Worm (Caenorhabditis elegans) whole organism, dauer: ENCODE results near the gene lgc-41.

Experiments
- unc-62 ChIP-seq: sonication (generic microtip); optimal IDR thresholded peaks from 2 replicates; lab custom pipeline; 2017; ENCODE audit warnings: missing biosample characterization, missing genetic modification reagents, missing genetic modification characterization

Gene lgc-41

DNA sequence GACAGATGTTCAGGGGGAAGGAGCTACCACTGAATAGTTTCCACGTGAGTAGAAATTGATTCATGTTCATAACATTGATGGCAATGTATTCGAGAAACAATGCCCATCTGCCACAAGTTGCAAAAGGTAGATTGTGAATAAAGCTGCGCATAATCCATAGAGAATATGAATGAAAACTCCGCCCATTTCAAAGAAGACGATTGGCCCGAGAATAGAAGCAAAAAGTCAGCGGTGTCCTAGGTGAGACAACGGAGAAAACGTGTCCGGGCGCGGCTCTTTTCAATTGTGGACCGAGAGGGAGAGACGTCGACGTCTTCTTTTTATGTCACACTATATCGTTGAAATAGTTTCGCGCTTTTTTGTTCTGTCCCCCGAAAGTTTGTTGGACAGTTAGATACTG lies 45.5 kb downstream of the lgc-41 start, which contains the start of gene vab-3:
vab-3 (plus strand) TSS at position 301 of the 400 bp plus-strand sequence.
- TF ChIP-seq unc-62 (GFP tag; lab: Kevin White, UChicago) = no peak

DNA sequence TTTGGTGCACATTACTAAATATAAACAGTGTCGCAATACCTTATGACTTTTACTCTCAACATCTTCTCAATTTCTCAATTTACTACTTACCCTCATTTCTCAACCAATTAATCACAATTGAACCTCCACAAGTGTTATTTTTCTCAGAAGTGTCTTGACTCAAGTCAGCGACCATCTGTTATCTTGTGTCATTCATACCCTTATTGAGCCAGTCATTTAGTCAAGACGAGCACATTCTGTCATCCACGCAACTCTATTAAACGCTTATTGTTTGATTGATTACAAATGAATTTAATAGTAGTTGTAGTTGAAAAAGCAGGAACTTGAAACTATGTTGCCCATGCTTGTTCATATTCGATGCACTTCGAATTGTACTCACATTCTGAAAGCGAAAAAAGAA lies 49.3 kb downstream of the lgc-41 start:
- TF ChIP-seq unc-62 (GFP tag; lab: Kevin White, UChicago) = no peak

DNA sequence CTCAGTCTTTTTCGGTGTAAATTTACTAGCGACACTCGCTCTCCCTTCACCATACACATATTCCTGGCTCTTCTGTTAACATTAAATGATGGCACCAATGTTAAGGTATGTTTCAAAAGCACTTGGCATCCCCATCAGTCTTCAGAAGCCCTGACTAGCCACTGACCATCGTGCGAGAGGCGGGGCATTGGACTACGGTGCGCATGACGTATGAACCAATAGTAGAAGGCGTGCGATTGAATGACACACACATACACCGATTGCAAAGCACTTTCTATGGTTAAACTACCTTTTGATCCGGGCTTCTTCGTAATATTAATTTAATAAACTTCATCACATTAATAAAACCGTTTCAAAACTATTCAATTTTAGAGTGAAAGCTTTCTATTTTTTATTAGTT lies 51.1 kb downstream of the lgc-41 start:
- no peak for TF ChIP-seq unc-62 (GFP tag; lab: Kevin White, UChicago)

- no peak for TF ChIP-seq unc-62 (GFP tag; lab: Kevin White, UChicago)
Measured at ce11 chrX:10507971-10508370, 53.9 kb downstream of the lgc-41 start.
